Worm (Caenorhabditis elegans) whole organism, midembryonic: ENCODE results near the gene basl-1.

Source experiments
- T22C8.4 ChIP-seq: fragments of 200-800 bp; sonication (Bioruptor generic); IDR thresholded peaks from 2 replicates; pipeline ENCODE4 v1.3.6; 2022; ENCODE audit warnings: missing genetic modification characterization, missing compliant biosample characterization
- cog-1 ChIP-seq: sonication (generic microtip); optimal IDR thresholded peaks from 2 replicates; lab custom pipeline; 2016; ENCODE audit warnings: missing genetic modification characterization, missing compliant biosample characterization
- flt-1 ChIP-seq: fragments of 200-800 bp; sonication (Bioruptor generic); IDR thresholded peaks from 2 replicates; pipeline ENCODE4 v1.3.6; 2022; ENCODE audit warnings: missing genetic modification characterization, missing compliant biosample characterization
- klf-2 ChIP-seq: fragments of 200-800 bp; sonication (Bioruptor generic); conservative IDR thresholded peaks from 2 replicates; pipeline ENCODE4 v1.3.6; 2022; ENCODE audit warnings: missing genetic modification reagents, missing genetic modification characterization, missing compliant biosample characterization
- med-1 ChIP-seq: sonication (generic microtip); optimal IDR thresholded peaks from 2 replicates; lab custom pipeline; 2017; ENCODE audit warnings: missing genetic modification characterization, mild to moderate bottlenecking, missing compliant biosample characterization, antibody characterized with exemption, missing genetic modification reagents; ENCODE audit not compliant: insufficient read depth
- ref-1 ChIP-seq: fragments of 200-800 bp; sonication (Bioruptor generic); conservative IDR thresholded peaks from 2 replicates; pipeline ENCODE4 v1.3.6; 2022; ENCODE audit warnings: missing genetic modification reagents, missing genetic modification characterization, missing compliant biosample characterization
- tab-1 ChIP-seq: fragments of 200-800 bp; sonication (Bioruptor generic); IDR thresholded peaks from 2 replicates; pipeline ENCODE4 v1.3.6; 2022; ENCODE audit warnings: missing genetic modification characterization, missing compliant biosample characterization
- ztf-23 ChIP-seq: fragments of 200-800 bp; sonication (Bioruptor generic); IDR thresholded peaks from 2 replicates; pipeline ENCODE4 v1.3.6; 2022; ENCODE audit warnings: missing genetic modification reagents, missing genetic modification characterization, missing compliant biosample characterization
- ztf-29 ChIP-seq: fragments of 200-800 bp; sonication (Bioruptor generic); IDR thresholded peaks from 2 replicates; pipeline ENCODE4 v1.3.6; 2022; ENCODE audit warnings: missing genetic modification reagents, missing genetic modification characterization, missing compliant biosample characterization

Gene basl-1

ce11 chrIII:5653692-5654105 lies 39.0 kb downstream of the basl-1 start:
- 0 out of 2 replicates have a peak, but pooled peaks have one; percentile 13 for TF ChIP-seq ztf-23
- TF ChIP-seq T22C8.4: no peak

- no peak for TF ChIP-seq ref-1
- TF ChIP-seq cog-1 (tag; lab: Kevin White, UChicago): no peak
- TF ChIP-seq med-1: no peak
- no peak for TF ChIP-seq flt-1 (GFP tag; lab: Robert Waterston, UW)
- TF ChIP-seq klf-2: no peak
- no peak for TF ChIP-seq T22C8.4
Measured at ce11 chrIII:5656941-5657340, 42.2 kb downstream of the basl-1 start, which contains the start of gene sdz-21. sdz-21 (minus strand) TSS chrIII:5657041.

ce11 chrIII:5660976-5661375 lies 46.2 kb downstream of the basl-1 start, which contains the start of gene F54E7.6:
F54E7.6 (minus strand) TSS chrIII:5661085.
- no peak for TF ChIP-seq klf-2
- TF ChIP-seq T22C8.4: no peak
- TF ChIP-seq med-1: no peak
- TF ChIP-seq ztf-23: no peak
- TF ChIP-seq ref-1: no peak
- TF ChIP-seq cog-1 (tag; lab: Kevin White, UChicago): no peak
- no peak for TF ChIP-seq tab-1 (GFP tag; lab: Robert Waterston, UW)
- no peak for TF ChIP-seq flt-1 (GFP tag; lab: Robert Waterston, UW)
- TF ChIP-seq ztf-29 (GFP tag; lab: Robert Waterston, UW): no peak

- no peak for TF ChIP-seq T22C8.4
- no peak for TF ChIP-seq tab-1 (GFP tag; lab: Robert Waterston, UW)
- no peak for TF ChIP-seq cog-1 (tag; lab: Kevin White, UChicago)
- no peak for TF ChIP-seq ztf-29 (GFP tag; lab: Robert Waterston, UW)
- no peak for TF ChIP-seq klf-2
- TF ChIP-seq flt-1 (GFP tag; lab: Robert Waterston, UW): no peak
- TF ChIP-seq ztf-23: no peak
- no peak for TF ChIP-seq med-1
- TF ChIP-seq ref-1: no peak
Measured at ce11 chrIII:5663521-5663920, 48.8 kb downstream of the basl-1 start.

- TF ChIP-seq tab-1 (GFP tag; lab: Robert Waterston, UW) (no peak), flt-1 (GFP tag; lab: Robert Waterston, UW) (no peak)
Measured at ce11 chrIII:5663933-5664332, 49.2 kb downstream of the basl-1 start, which contains the start of gene par-3. par-3 (plus strand) TSS chrIII:5664233.

- TF ChIP-seq cog-1 (tag; lab: Kevin White, UChicago): no peak
- TF ChIP-seq tab-1 (GFP tag; lab: Robert Waterston, UW): no peak
- TF ChIP-seq flt-1 (GFP tag; lab: Robert Waterston, UW): no peak
- TF ChIP-seq ztf-23: no peak
- no peak for TF ChIP-seq klf-2
- TF ChIP-seq T22C8.4: no peak
Measured at ce11 chrIII:5665278-5665677, 50.5 kb downstream of the basl-1 start.

- TF ChIP-seq tab-1 (GFP tag; lab: Robert Waterston, UW): no peak
- no peak for TF ChIP-seq ztf-29 (GFP tag; lab: Robert Waterston, UW)
- no peak for TF ChIP-seq T22C8.4
- no peak for TF ChIP-seq cog-1 (tag; lab: Kevin White, UChicago)
- no peak for TF ChIP-seq klf-2
- no peak for TF ChIP-seq flt-1 (GFP tag; lab: Robert Waterston, UW)
- no peak for TF ChIP-seq ztf-23
- no peak for TF ChIP-seq med-1
- TF ChIP-seq ref-1: no peak
Measured at ce11 chrIII:5665710-5666109, 51.0 kb downstream of the basl-1 start.
